Worm (Caenorhabditis elegans) whole organism, mixed stage, embryonic: ENCODE measurements around the gene Y50D4A.1.
A peak's percentile ranks its signal among the peaks of the same experiment; 100 is the strongest.

Source experiments
- M03D4.4 ChIP-seq: sonication (generic microtip); optimal IDR thresholded peaks from 2 replicates; lab custom pipeline; 2017; ENCODE audit warnings: mild to moderate bottlenecking, missing genetic modification characterization, missing compliant biosample characterization
- bed-3 ChIP-seq: fragments of 200-800 bp; sonication (Bioruptor generic); optimal IDR thresholded peaks from 3 replicates; lab custom pipeline; 2018; ENCODE audit warnings: mild to moderate bottlenecking, missing genetic modification characterization, moderate library complexity, missing compliant biosample characterization
- ceh-39 ChIP-seq: fragments of 150-350 bp; optimal IDR thresholded peaks from 2 replicates; lab custom pipeline; 2014; ENCODE audit warnings: missing biosample characterization, missing genetic modification characterization
- ceh-83 ChIP-seq: fragments of 200-800 bp; sonication (Bioruptor generic); optimal IDR thresholded peaks from 2 replicates; lab custom pipeline; 2018; ENCODE audit warnings: mild to moderate bottlenecking, missing genetic modification characterization, missing compliant biosample characterization
- ces-1 ChIP-seq: fragments of 150-350 bp; optimal IDR thresholded peaks from 2 replicates; lab custom pipeline; 2014; ENCODE audit warnings: missing biosample characterization, missing genetic modification reagents, missing genetic modification characterization
- cnd-1 ChIP-seq: fragments of 200-800 bp; sonication (Bioruptor generic); optimal IDR thresholded peaks from 2 replicates; lab custom pipeline; 2018; ENCODE audit warnings: mild to moderate bottlenecking, missing genetic modification characterization, missing compliant biosample characterization
- drap-1 ChIP-seq: fragments of 200-800 bp; sonication (Bioruptor generic); optimal IDR thresholded peaks from 3 replicates; lab custom pipeline; 2018; ENCODE audit warnings: mild to moderate bottlenecking, missing genetic modification characterization, missing compliant biosample characterization
- elt-1 ChIP-seq: sonication (generic microtip); optimal IDR thresholded peaks from 2 replicates; lab custom pipeline; 2017; ENCODE audit warnings: missing genetic modification characterization, mild to moderate bottlenecking, missing compliant biosample characterization, antibody characterized with exemption, moderate library complexity, borderline replicate concordance; ENCODE audit not compliant: insufficient read depth
- elt-3 ChIP-seq: fragments of 150-350 bp; optimal IDR thresholded peaks from 2 replicates; lab custom pipeline; 2014; ENCODE audit warnings: missing biosample characterization, missing genetic modification characterization
- flh-1 ChIP-seq: fragments of 200-800 bp; sonication (Bioruptor generic); optimal IDR thresholded peaks from 2 replicates; lab custom pipeline; 2018; ENCODE audit warnings: mild to moderate bottlenecking, missing genetic modification characterization, moderate library complexity, missing compliant biosample characterization
- ham-2 ChIP-seq: fragments of 200-800 bp; sonication (Bioruptor generic); optimal IDR thresholded peaks from 2 replicates; lab custom pipeline; 2018; ENCODE audit warnings: mild to moderate bottlenecking, missing genetic modification characterization, missing compliant biosample characterization
- lin-13 ChIP-seq: fragments of 150-350 bp; optimal IDR thresholded peaks from 2 replicates; lab custom pipeline; 2014; ENCODE audit warnings: missing biosample characterization, missing genetic modification characterization
- lin-32 ChIP-seq: fragments of 200-800 bp; sonication (Bioruptor generic); optimal IDR thresholded peaks from 2 replicates; lab custom pipeline; 2018; ENCODE audit warnings: mild to moderate bottlenecking, missing genetic modification characterization, missing compliant biosample characterization
- lsy-2 ChIP-seq: fragments of 150-350 bp; optimal IDR thresholded peaks from 2 replicates; lab custom pipeline; 2014; ENCODE audit warnings: missing biosample characterization, missing genetic modification characterization
- mab-5 ChIP-seq: fragments of 150-350 bp; optimal IDR thresholded peaks from 2 replicates; lab custom pipeline; 2014; ENCODE audit warnings: missing biosample characterization, missing genetic modification characterization
- mep-1 ChIP-seq: fragments of 150-350 bp; optimal IDR thresholded peaks from 2 replicates; lab custom pipeline; 2017; ENCODE audit warnings: missing biosample characterization, missing genetic modification reagents, missing genetic modification characterization, inconsistent platforms
- mls-2 ChIP-seq: sonication (generic microtip); optimal IDR thresholded peaks from 2 replicates; lab custom pipeline; 2016; ENCODE audit warnings: mild to moderate bottlenecking, missing genetic modification characterization, moderate library complexity, missing compliant biosample characterization
- nhr-12 ChIP-seq: fragments of 150-350 bp; optimal IDR thresholded peaks from 2 replicates; lab custom pipeline; 2014; ENCODE audit warnings: missing biosample characterization, missing genetic modification characterization
- nhr-2 ChIP-seq: fragments of 150-350 bp; optimal IDR thresholded peaks from 2 replicates; lab custom pipeline; 2014; ENCODE audit warnings: missing biosample characterization, missing genetic modification characterization
- nhr-237 ChIP-seq: fragments of 150-350 bp; optimal IDR thresholded peaks from 2 replicates; lab custom pipeline; 2014; ENCODE audit warnings: missing biosample characterization, missing genetic modification characterization
- nhr-28 ChIP-seq: fragments of 150-350 bp; optimal IDR thresholded peaks from 2 replicates; lab custom pipeline; 2014; ENCODE audit warnings: missing biosample characterization, missing genetic modification characterization
- sem-2 ChIP-seq: fragments of 200-800 bp; sonication (Bioruptor generic); optimal IDR thresholded peaks from 2 replicates; lab custom pipeline; 2018; ENCODE audit warnings: mild to moderate bottlenecking, missing genetic modification characterization, missing compliant biosample characterization
- snpc-4 ChIP-seq: fragments of 150-350 bp; optimal IDR thresholded peaks from 2 replicates; lab custom pipeline; 2014; ENCODE audit warnings: missing biosample characterization, missing genetic modification characterization
- sptf-1 ChIP-seq: sonication (generic microtip); optimal IDR thresholded peaks from 2 replicates; lab custom pipeline; 2017; ENCODE audit warnings: mild to moderate bottlenecking, missing genetic modification characterization, moderate library complexity, missing compliant biosample characterization
- unc-120 ChIP-seq: sonication (generic microtip); optimal IDR thresholded peaks from 2 replicates; lab custom pipeline; 2017; ENCODE audit warnings: missing genetic modification characterization, missing compliant biosample characterization; ENCODE audit not compliant: poor library complexity, severe bottlenecking
- unc-39 ChIP-seq: fragments of 150-350 bp; optimal IDR thresholded peaks from 2 replicates; lab custom pipeline; 2014; ENCODE audit warnings: missing biosample characterization, missing genetic modification characterization
- zip-8 ChIP-seq: fragments of 150-350 bp; optimal IDR thresholded peaks from 2 replicates; lab custom pipeline; 2014; ENCODE audit warnings: missing biosample characterization, missing genetic modification characterization
- ztf-11 ChIP-seq: fragments of 150-350 bp; optimal IDR thresholded peaks from 2 replicates; lab custom pipeline; 2014; ENCODE audit warnings: missing biosample characterization, missing genetic modification characterization

The Y50D4A.1 gene

DNA sequence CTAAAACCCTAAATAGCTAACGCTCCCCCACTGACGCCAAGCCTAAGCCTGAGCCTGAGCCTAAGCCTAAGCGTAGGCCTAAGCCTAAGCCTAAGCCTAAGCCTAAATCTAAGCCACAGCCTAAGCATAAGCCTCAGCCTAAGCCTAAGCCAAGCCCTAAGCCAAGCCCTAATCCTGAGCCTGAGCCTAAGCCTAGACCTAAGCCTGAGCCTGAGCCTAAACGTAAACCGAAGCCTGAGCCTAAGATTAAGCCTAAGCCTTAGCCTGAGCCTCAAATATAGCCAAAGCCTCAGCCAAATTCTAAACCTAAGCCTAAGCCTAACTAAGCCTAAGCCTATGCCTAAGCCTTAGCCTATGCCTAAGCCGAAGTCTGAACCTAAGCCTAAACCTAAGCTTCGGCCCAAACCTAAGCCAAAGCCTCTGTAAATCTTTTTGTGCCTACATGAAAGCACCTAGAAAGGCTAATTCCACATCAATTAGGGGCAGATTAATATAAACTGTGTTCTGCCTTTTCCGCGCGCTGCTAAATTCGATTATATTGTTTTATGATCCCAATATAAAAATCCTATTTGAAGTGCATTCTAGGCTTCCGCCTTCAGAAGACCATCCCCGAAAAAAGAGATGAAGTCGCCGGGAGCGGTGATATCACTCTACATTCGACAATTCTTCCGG, 42.5 kb upstream of the Y50D4A.1 start, which contains the start of gene ptr-16:
TSS of gene ptr-16 (plus strand) at position 622 of the 672 bp plus-strand sequence.
- no peak for TF ChIP-seq snpc-4
- TF ChIP-seq ceh-83 (GFP tag; lab: Kevin White, UChicago): peak; percentile 24
- no peak for TF ChIP-seq flh-1 (GFP tag; lab: Kevin White, UChicago)

DNA sequence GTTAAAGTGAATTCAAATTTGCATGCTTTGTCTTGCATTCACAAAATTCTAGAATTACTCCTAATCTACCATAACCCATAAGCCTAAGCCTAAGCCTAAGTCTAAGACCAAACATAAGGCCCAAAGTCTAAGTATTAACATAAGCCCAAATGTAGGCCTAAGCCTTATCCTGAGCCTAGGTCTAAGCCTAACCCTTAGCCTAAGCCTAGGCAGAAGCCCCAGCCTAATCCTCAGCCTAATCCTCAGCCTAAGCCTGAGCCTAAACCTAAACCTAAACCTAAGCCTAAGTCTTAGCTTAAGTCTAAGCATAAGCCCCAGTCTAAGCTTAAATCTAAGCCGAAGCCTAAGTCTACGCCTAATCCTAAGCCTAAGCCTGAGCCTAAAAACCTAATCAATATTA, 37.1 kb upstream of the Y50D4A.1 start:
- TF ChIP-seq zip-8 (tag; lab: Kevin White, UChicago): no peak
- TF ChIP-seq nhr-12: no peak
- no peak for TF ChIP-seq ztf-11
- no peak for TF ChIP-seq mls-2 (tag; lab: Kevin White, UChicago)
- no peak for TF ChIP-seq bed-3 (GFP tag; lab: Kevin White, UChicago)

DNA sequence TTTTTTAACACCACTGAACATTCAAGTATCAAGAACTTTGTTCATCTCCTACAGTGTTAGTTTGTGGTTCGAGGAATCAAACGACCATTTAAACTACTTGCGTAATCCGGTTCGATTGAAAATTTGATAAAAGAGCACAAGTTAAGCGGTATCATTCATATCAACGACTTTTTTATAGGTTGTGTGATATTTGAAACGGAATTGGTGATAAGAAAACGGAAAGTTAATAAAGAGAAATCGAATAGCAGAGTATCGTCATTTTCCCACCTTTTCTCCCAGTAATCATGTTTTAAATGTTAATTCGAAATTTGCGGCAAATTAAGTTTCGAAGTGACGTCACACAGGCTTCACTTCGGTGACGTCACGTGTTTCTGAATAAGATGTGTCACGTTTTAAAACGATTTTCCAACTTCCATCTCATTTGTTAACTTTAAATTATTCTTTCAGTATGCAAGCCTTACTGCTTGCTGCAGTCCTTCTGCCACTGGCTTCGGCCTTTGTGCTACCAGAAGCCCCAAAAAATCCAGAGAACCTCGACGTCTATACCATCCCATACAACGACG, 31.3 kb upstream of the Y50D4A.1 start, which contains the start of gene T21H3.1:
TSS of gene T21H3.1 (plus strand) at position 448 of the 563 bp plus-strand sequence.
- TF ChIP-seq flh-1 (GFP tag; lab: Kevin White, UChicago) (no peak), zip-8 (tag; lab: Kevin White, UChicago) (peak; percentile 45)

ce11 chrV:1179279-1179678, 28.4 kb upstream of the Y50D4A.1 start, which contains the start of gene F25A2.1:
F25A2.1 (plus strand) TSS chrV:1179579.
- TF ChIP-seq nhr-28: no peak
- no peak for TF ChIP-seq M03D4.4 (tag; lab: Kevin White, UChicago)
- no peak for TF ChIP-seq lsy-2 (tag; lab: Kevin White, UChicago)
- no peak for TF ChIP-seq unc-39 (tag; lab: Kevin White, UChicago)
- TF ChIP-seq nhr-12: no peak
- TF ChIP-seq lin-32: no peak
- no peak for TF ChIP-seq drap-1
- no peak for TF ChIP-seq elt-3 (tag; lab: Kevin White, UChicago)
- no peak for TF ChIP-seq mls-2 (tag; lab: Kevin White, UChicago)
- TF ChIP-seq mep-1 (tag; lab: Kevin White, UChicago): no peak
- TF ChIP-seq snpc-4: no peak
- no peak for TF ChIP-seq cnd-1 (tag; lab: Kevin White, UChicago)
- no peak for TF ChIP-seq ceh-83 (GFP tag; lab: Kevin White, UChicago)
- TF ChIP-seq elt-1 (tag; lab: Kevin White, UChicago): no peak
- TF ChIP-seq nhr-2 (tag; lab: Kevin White, UChicago): no peak
- TF ChIP-seq ham-2: no peak

DNA sequence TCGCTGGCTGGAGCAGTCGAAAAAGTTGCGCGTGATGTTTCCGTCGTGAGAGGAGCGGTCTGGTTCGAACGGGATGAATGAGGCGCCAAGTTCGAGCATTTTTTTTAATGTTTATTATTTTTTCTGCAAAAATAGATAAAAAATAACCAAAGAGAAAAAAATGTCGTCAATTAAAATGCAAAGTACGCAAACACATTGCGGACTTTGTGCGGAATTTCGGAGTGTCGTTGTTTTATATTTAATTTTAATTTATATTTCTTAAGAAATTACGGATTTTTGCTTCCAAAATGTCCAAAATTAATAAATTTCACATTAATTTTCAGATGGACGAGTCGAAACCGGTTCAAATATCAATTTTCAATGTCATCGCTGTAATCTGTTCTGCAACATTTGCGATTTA, 11.7 kb upstream of the Y50D4A.1 start, which contains the start of the genes wrb-1 and Y50D4A.4:
TSS of gene wrb-1 (plus strand) at position 78 of the 400 bp plus-strand sequence.
TSS of gene Y50D4A.4 (minus strand) at position 133 of the 400 bp plus-strand sequence.
- TF ChIP-seq sptf-1 (tag; lab: Kevin White, UChicago) (no peak), nhr-237 (tag; lab: Kevin White, UChicago) (peak; percentile 27), ztf-11 (no peak), lin-13 (tag; lab: Kevin White, UChicago) (no peak), zip-8 (tag; lab: Kevin White, UChicago) (no peak), nhr-12 (no peak), elt-3 (tag; lab: Kevin White, UChicago) (no peak), mls-2 (tag; lab: Kevin White, UChicago) (no peak), lsy-2 (tag; lab: Kevin White, UChicago) (peak; percentile 62), ces-1 (GFP tag; lab: Kevin White, UChicago) (peak; percentile 91), ceh-39 (tag; lab: Kevin White, UChicago) (no peak), sem-2 (GFP tag; lab: Kevin White, UChicago) (no peak), ham-2 (no peak), drap-1 (no peak), cnd-1 (tag; lab: Kevin White, UChicago) (no peak), mab-5 (tag; lab: Kevin White, UChicago) (no peak)

ce11 chrV:1197064-1197724, 10.5 kb upstream of the Y50D4A.1 start:
- TF ChIP-seq sptf-1 (tag; lab: Kevin White, UChicago) (peak; percentile 75), mep-1 (tag; lab: Kevin White, UChicago) (peak; percentile 4), drap-1 (peak; percentile 16), cnd-1 (tag; lab: Kevin White, UChicago) (peak; percentile 23), mls-2 (tag; lab: Kevin White, UChicago) (peak; percentile 54), unc-120 (tag; lab: Kevin White, UChicago) (peak; percentile 17), ces-1 (GFP tag; lab: Kevin White, UChicago) (peak; percentile 42)
- TF ChIP-seq, all 35 proteins: peak for 7; not testable (repeated sequence) for 28
